Worm (Caenorhabditis elegans) whole organism, young adult: ENCODE results near the gene T05C1.2.

ENCODE experiments used
- F10E7.11 ChIP-seq: sonication (generic microtip); optimal IDR thresholded peaks from 2 replicates; lab custom pipeline; 2017; ENCODE audit warnings: mild to moderate bottlenecking, missing genetic modification characterization, moderate library complexity, missing compliant biosample characterization
- F33H1.4 ChIP-seq: fragments of 200-800 bp; sonication (Bioruptor generic); IDR thresholded peaks from 2 replicates; pipeline ENCODE4 v1.3.6; 2022; ENCODE audit warnings: missing genetic modification reagents, missing genetic modification characterization, missing compliant biosample characterization
- F52B5.7 ChIP-seq: sonication (generic microtip); optimal IDR thresholded peaks from 2 replicates; lab custom pipeline; 2016; ENCODE audit warnings: mild to moderate bottlenecking, missing genetic modification characterization, missing compliant biosample characterization
- ama-1 ChIP-seq, 3 experiments: fragments of 150-350 bp in 1 of 3; sonication (generic microtip) in 2 of 3; optimal IDR thresholded peaks; 2 replicates each; lab custom pipeline; 2014 to 2018; ENCODE audit warnings: missing biosample characterization in 2 of 3, missing genetic modification characterization in 2 of 3, missing genetic modification reagents in 2 of 3
- dox-1 ChIP-seq: fragments of 200-800 bp; sonication (Bioruptor generic); IDR thresholded peaks from 2 replicates; pipeline ENCODE4 v1.3.6; 2022; ENCODE audit warnings: missing genetic modification reagents, missing genetic modification characterization, missing compliant biosample characterization
- dpff-1 ChIP-seq: sonication (generic microtip); optimal IDR thresholded peaks from 2 replicates; lab custom pipeline; 2017; ENCODE audit warnings: mild to moderate bottlenecking, missing genetic modification characterization, missing compliant biosample characterization
- nfya-1 ChIP-seq: sonication (generic microtip); optimal IDR thresholded peaks from 2 replicates; lab custom pipeline; 2017; ENCODE audit warnings: antibody characterized with exemption, missing compliant biosample characterization, missing genetic modification characterization, borderline replicate concordance; ENCODE audit not compliant: insufficient read depth
- nhr-179 ChIP-seq: sonication (generic microtip); optimal IDR thresholded peaks from 2 replicates; lab custom pipeline; 2016; ENCODE audit warnings: mild to moderate bottlenecking, missing genetic modification characterization, missing compliant biosample characterization
- sptf-2 ChIP-seq: fragments of 200-800 bp; sonication (Bioruptor generic); optimal IDR thresholded peaks from 2 replicates; lab custom pipeline; 2018; ENCODE audit warnings: mild to moderate bottlenecking, missing genetic modification characterization, missing compliant biosample characterization
- ztf-25 ChIP-seq: fragments of 200-800 bp; sonication (Bioruptor generic); IDR thresholded peaks from 2 replicates; pipeline ENCODE4 v1.3.6; 2022; ENCODE audit warnings: missing genetic modification reagents, missing genetic modification characterization, missing compliant biosample characterization
- ztf-28 ChIP-seq: fragments of 200-800 bp; sonication (Bioruptor generic); IDR thresholded peaks from 2 replicates; pipeline ENCODE4 v1.3.6; 2022; ENCODE audit warnings: missing genetic modification reagents, missing genetic modification characterization, missing compliant biosample characterization

- TF ChIP-seq F10E7.11 (tag; lab: Kevin White, UChicago) (no peak), dox-1 (GFP tag; lab: Robert Waterston, UW) (no peak), ztf-28 (GFP tag; lab: Robert Waterston, UW) (no peak), nfya-1 (no peak), F33H1.4 (GFP tag; lab: Robert Waterston, UW) (no peak), ama-1 (optimal IDR thresholded peaks at IDR 0.05; lab: Kevin White, UChicago) (no peak), ama-1 (GFP tag; optimal IDR thresholded peaks at IDR 0.05; lab: Kevin White, UChicago) (no peak), dpff-1 (tag; lab: Kevin White, UChicago) (no peak), ztf-25 (GFP tag; lab: Robert Waterston, UW) (no peak), nhr-179 (tag; lab: Kevin White, UChicago) (no peak), F52B5.7 (no peak), sptf-2 (no peak)
Measured at ce11 chrII:4490729-4491128, 8.8 kb upstream of the T05C1.2 start, which contains the start of gene T05C1.5.
